Worm (Caenorhabditis elegans): ENCODE results near the gene famh-136.

Gene famh-136

DNA sequence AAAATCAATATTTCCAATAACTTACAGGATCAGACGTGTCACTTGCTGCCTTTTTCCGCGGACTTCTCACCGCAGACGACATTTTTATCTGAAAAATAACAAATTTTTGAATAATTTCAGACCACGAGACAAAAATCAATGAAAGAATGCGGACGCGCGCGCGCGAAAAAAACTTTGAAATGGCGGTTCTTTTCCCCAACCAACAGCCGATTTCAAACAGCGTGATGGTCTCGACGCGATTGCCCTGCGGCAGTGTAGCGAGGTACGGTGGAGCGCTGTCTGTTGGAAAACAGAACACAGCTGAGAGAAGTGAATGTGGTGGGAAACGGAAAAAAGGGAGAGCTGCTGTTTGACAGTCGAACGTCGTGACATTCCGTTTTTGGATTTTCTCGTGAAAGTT lies 16.5 kb downstream of the famh-136 start, which contains the start of gene lin-9:
TSS of gene lin-9 (minus strand) at position 88 of the 400 bp plus-strand sequence.
- peak; percentile 3 to 98 for TF ChIP-seq unc-62 (GFP tag; optimal IDR thresholded peaks at IDR 0.05 in 1 of 2)
- no peak for TF ChIP-seq unc-62 (tag; optimal IDR thresholded peaks at IDR 0.05)
- peak; percentile 15 to 82 for TF ChIP-seq mdl-1 (tag; optimal IDR thresholded peaks at IDR 0.05)
- no peak for TF ChIP-seq daf-8 (GFP tag; IDR thresholded peaks at IDR 0.05)
- no peak for TF ChIP-seq dmd-8 (GFP tag; IDR thresholded peaks at IDR 0.05)
- TF ChIP-seq rbr-2 (tag; optimal IDR thresholded peaks at IDR 0.05), result peak; percentile 94
- TF ChIP-seq nhr-11 (tag; optimal IDR thresholded peaks at IDR 0.05), result peak; percentile 96
- TF ChIP-seq ZK546.5 (tag; optimal IDR thresholded peaks at IDR 0.05), result peak in 1 of 2 experiments; percentile 26
- TF ChIP-seq R02D3.7 (tag; optimal IDR thresholded peaks at IDR 0.05), result no peak
- TF ChIP-seq madf-9 (GFP tag; conservative IDR thresholded peaks at IDR 0.05), result peak; percentile 86
- peak; percentile 71 for TF ChIP-seq nhr-25 (tag; optimal IDR thresholded peaks at IDR 0.05; ENCODE audit: borderline replicate concordance, insufficient read depth)
- TF ChIP-seq nhr-6 (tag; optimal IDR thresholded peaks at IDR 0.05), result peak; percentile 94
- peak; percentile 90 for TF ChIP-seq dmd-9 (GFP tag; IDR thresholded peaks at IDR 0.05)
- no peak for TF ChIP-seq ZK337.2 (GFP tag; IDR thresholded peaks at IDR 0.05)
- TF ChIP-seq attf-4 (tag; optimal IDR thresholded peaks at IDR 0.05), result no peak
- TF ChIP-seq tra-1 (GFP tag; IDR thresholded peaks at IDR 0.05), result peak; percentile 92
- TF ChIP-seq ceh-28 (tag; optimal IDR thresholded peaks at IDR 0.05), result peak; percentile 35
- no peak for TF ChIP-seq daf-19 (GFP tag; conservative IDR thresholded peaks at IDR 0.05)
- TF ChIP-seq lir-3 (tag; optimal IDR thresholded peaks at IDR 0.05), result peak; percentile 23
- no peak for TF ChIP-seq lim-7 (GFP tag; IDR thresholded peaks at IDR 0.05)
- no peak for TF ChIP-seq madf-5 (GFP tag; IDR thresholded peaks at IDR 0.05)
- TF ChIP-seq pqm-1 (tag; optimal IDR thresholded peaks at IDR 0.05), result peak; percentile 19
- TF ChIP-seq nhr-42 (GFP tag; IDR thresholded peaks at IDR 0.05), result peak; percentile 90
- peak; percentile 95 for TF ChIP-seq ceh-20 (GFP tag; IDR thresholded peaks at IDR 0.05)
- TF ChIP-seq nhr-28 (tag; optimal IDR thresholded peaks at IDR 0.05), result peak; percentile 83
- TF ChIP-seq spr-1 (tag; optimal IDR thresholded peaks at IDR 0.05), result peak; percentile 93
- TF ChIP-seq zfp-2 (tag; optimal IDR thresholded peaks at IDR 0.05), result peak; percentile 67
- no peak for TF ChIP-seq nhr-111 (GFP tag; optimal IDR thresholded peaks at IDR 0.05)
- TF ChIP-seq mep-1 (tag; optimal IDR thresholded peaks at IDR 0.05), result peak; percentile 97
- TF ChIP-seq nhr-10 (tag; optimal IDR thresholded peaks at IDR 0.05), result peak; percentile 29
- peak; percentile 93 for TF ChIP-seq egl-43 (GFP tag; IDR thresholded peaks at IDR 0.05)
- TF ChIP-seq gei-8 (GFP tag; optimal IDR thresholded peaks at IDR 0.05), result no peak
- TF ChIP-seq ztf-7 (tag; optimal IDR thresholded peaks at IDR 0.05), result peak; percentile 83
- TF ChIP-seq Y5F2A.4 (GFP tag; optimal IDR thresholded peaks at IDR 0.05), result peak; percentile 2
- TF ChIP-seq Y105C5A.15 (GFP tag; IDR thresholded peaks at IDR 0.05), result no peak
- TF ChIP-seq arid-1 (GFP tag; conservative IDR thresholded peaks at IDR 0.05), result peak; percentile 95
- peak; percentile 81 for TF ChIP-seq ceh-44 (GFP tag; IDR thresholded peaks at IDR 0.05)
- no peak for TF ChIP-seq tag-97 (GFP tag; IDR thresholded peaks at IDR 0.05)
- TF ChIP-seq F49E8.2 (tag; optimal IDR thresholded peaks at IDR 0.05; ENCODE audit: borderline replicate concordance), result peak; percentile 70
- TF ChIP-seq dve-1 (tag; optimal IDR thresholded peaks at IDR 0.05; ENCODE audit: insufficient read depth), result peak; percentile 99
- TF ChIP-seq Y75B8A.6 (GFP tag; IDR thresholded peaks at IDR 0.05), result no peak
- peak; percentile 100 for TF ChIP-seq aha-1 (tag)
- TF ChIP-seq F37D6.2 (tag; optimal IDR thresholded peaks at IDR 0.05), result peak; percentile 87
- 0 out of 2 replicates have a peak, but pooled peaks have one; percentile 24 for TF ChIP-seq F44E2.7 (GFP tag; IDR thresholded peaks at IDR 0.05)
- TF ChIP-seq mxl-2 (GFP tag; conservative IDR thresholded peaks at IDR 0.05), result peak; percentile 67; the same call in 1 of the 2 replicates
- TF ChIP-seq zfp-3 (GFP tag; conservative IDR thresholded peaks at IDR 0.05), result peak; percentile 91
- peak; percentile 96 for TF ChIP-seq dmd-6 (GFP tag; IDR thresholded peaks at IDR 0.05)
- TF ChIP-seq zip-11 (GFP tag; IDR thresholded peaks at IDR 0.05), result no peak
- peak; percentile 96 for TF ChIP-seq hlh-30 (tag; optimal IDR thresholded peaks at IDR 0.05; ENCODE audit: insufficient read depth)
- TF ChIP-seq zip-2 (tag; optimal IDR thresholded peaks at IDR 0.05), result peak; percentile 20
- TF ChIP-seq Y48G9A.11 (GFP tag; IDR thresholded peaks at IDR 0.05), result peak; percentile 91
- TF ChIP-seq hif-1 (tag; optimal IDR thresholded peaks at IDR 0.05), result peak; percentile 57 to 89

All from whole organism, L4 larva.